Worm (Caenorhabditis elegans) whole organism, L4/young adult: ENCODE results near the gene lin-49.

Experiments
- W03F9.2 ChIP-seq: fragments of 150-350 bp; optimal IDR thresholded peaks from 2 replicates; lab custom pipeline; 2014; ENCODE audit warnings: missing biosample characterization, missing genetic modification characterization
- dao-5 ChIP-seq: sonication (generic microtip); optimal IDR thresholded peaks from 2 replicates; lab custom pipeline; 2016; ENCODE audit warnings: missing genotype, missing genetic modification characterization, moderate library complexity, missing compliant biosample characterization
- him-1 ChIP-seq: sonication (generic microtip); optimal IDR thresholded peaks from 2 replicates; lab custom pipeline; 2016; ENCODE audit warnings: missing genotype, missing genetic modification reagents, missing genetic modification characterization, missing compliant biosample characterization

ce11 chrIV:8665778-8666177, 45.3 kb downstream of the lin-49 start:
- no peak for TF ChIP-seq W03F9.2 (tag; lab: Kevin White, UChicago)
- TF ChIP-seq him-1 (tag; lab: Kevin White, UChicago) = no peak
- no peak for TF ChIP-seq dao-5 (tag; lab: Kevin White, UChicago)
